Worm (Caenorhabditis elegans) whole organism, late embryonic: ENCODE data around the gene F12A10.6.

Experiments used
- F13H6.1 ChIP-seq: sonication (generic microtip); optimal IDR thresholded peaks from 2 replicates; lab custom pipeline; 2016; ENCODE audit warnings: missing genetic modification characterization, missing compliant biosample characterization
- K02D7.2 ChIP-seq: sonication (generic microtip); optimal IDR thresholded peaks from 2 replicates; lab custom pipeline; 2017; ENCODE audit warnings: mild to moderate bottlenecking, missing genetic modification characterization, missing compliant biosample characterization
- Y22D7AL.16 ChIP-seq: sonication (generic microtip); optimal IDR thresholded peaks from 2 replicates; lab custom pipeline; 2016; ENCODE audit warnings: missing genetic modification characterization, missing compliant biosample characterization
- ama-1 ChIP-seq: fragments of 150-350 bp; optimal IDR thresholded peaks from 2 replicates; lab custom pipeline; 2014
- ceh-14 ChIP-seq: sonication (generic microtip); optimal IDR thresholded peaks from 2 replicates; lab custom pipeline; 2016; ENCODE audit warnings: missing genotype, missing genetic modification characterization, missing compliant biosample characterization
- ceh-19 ChIP-seq: fragments of 200-800 bp; sonication (Bioruptor generic); optimal IDR thresholded peaks from 2 replicates; lab custom pipeline; 2018; ENCODE audit warnings: mild to moderate bottlenecking, missing genetic modification characterization, missing compliant biosample characterization
- ceh-2 ChIP-seq: sonication (generic microtip); optimal IDR thresholded peaks from 2 replicates; lab custom pipeline; 2016; ENCODE audit warnings: missing genotype, missing genetic modification characterization, missing compliant biosample characterization
- ceh-22 ChIP-seq: sonication (generic microtip); optimal IDR thresholded peaks from 2 replicates; lab custom pipeline; 2017; ENCODE audit warnings: missing biosample characterization, missing genetic modification characterization
- ceh-24 ChIP-seq: sonication (generic microtip); optimal IDR thresholded peaks from 2 replicates; lab custom pipeline; 2016; ENCODE audit warnings: mild to moderate bottlenecking, missing genetic modification characterization, missing compliant biosample characterization
- ceh-34 ChIP-seq: sonication (generic microtip); optimal IDR thresholded peaks from 2 replicates; lab custom pipeline; 2016; ENCODE audit warnings: mild to moderate bottlenecking, missing genetic modification characterization, missing compliant biosample characterization
- ceh-45 ChIP-seq: fragments of 200-800 bp; sonication (Bioruptor generic); IDR thresholded peaks from 2 replicates; pipeline ENCODE4 v1.3.6; 2022; ENCODE audit warnings: missing genetic modification reagents, missing genetic modification characterization, missing compliant biosample characterization
- ceh-48 ChIP-seq: sonication (generic microtip); optimal IDR thresholded peaks from 2 replicates; lab custom pipeline; 2016; ENCODE audit warnings: missing genetic modification characterization, inconsistent platforms, missing compliant biosample characterization
- ceh-6 ChIP-seq: fragments of 200-800 bp; sonication (Bioruptor generic); optimal IDR thresholded peaks from 2 replicates; lab custom pipeline; 2018; ENCODE audit warnings: mild to moderate bottlenecking, missing genetic modification characterization, missing compliant biosample characterization
- che-1 ChIP-seq: sonication (generic microtip); optimal IDR thresholded peaks from 2 replicates; lab custom pipeline; 2016; ENCODE audit warnings: mild to moderate bottlenecking, missing genetic modification characterization, missing compliant biosample characterization
- dmd-4 ChIP-seq: sonication (generic microtip); optimal IDR thresholded peaks from 2 replicates; lab custom pipeline; 2016; ENCODE audit warnings: borderline replicate concordance, missing genetic modification characterization, missing compliant biosample characterization
- elt-4 ChIP-seq: sonication (generic microtip); optimal IDR thresholded peaks from 2 replicates; lab custom pipeline; 2016; ENCODE audit warnings: missing genetic modification characterization, missing compliant biosample characterization
- ets-4 ChIP-seq: sonication (generic microtip); optimal IDR thresholded peaks from 2 replicates; lab custom pipeline; 2016; ENCODE audit warnings: missing genetic modification characterization, missing compliant biosample characterization
- fax-1 ChIP-seq: sonication (generic microtip); optimal IDR thresholded peaks from 2 replicates; lab custom pipeline; 2016; ENCODE audit warnings: missing genotype, missing genetic modification characterization, missing compliant biosample characterization
- fkh-6 ChIP-seq: sonication (generic microtip); optimal IDR thresholded peaks from 2 replicates; lab custom pipeline; 2016; ENCODE audit warnings: missing genetic modification characterization, missing compliant biosample characterization
- gmeb-2 ChIP-seq: sonication (generic microtip); optimal IDR thresholded peaks from 2 replicates; lab custom pipeline; 2016; ENCODE audit warnings: missing genetic modification characterization, inconsistent platforms, missing compliant biosample characterization
- hlh-15 ChIP-seq: sonication (generic microtip); optimal IDR thresholded peaks from 2 replicates; lab custom pipeline; 2016; ENCODE audit warnings: missing genetic modification characterization, missing compliant biosample characterization
- hlh-6 ChIP-seq: sonication (generic microtip); optimal IDR thresholded peaks from 2 replicates; lab custom pipeline; 2016; ENCODE audit warnings: missing genotype, missing genetic modification characterization, missing compliant biosample characterization
- hlh-8 ChIP-seq: sonication (generic microtip); optimal IDR thresholded peaks from 2 replicates; lab custom pipeline; 2016; ENCODE audit warnings: missing genotype, missing genetic modification characterization, missing compliant biosample characterization
- lim-6 ChIP-seq: sonication (generic microtip); optimal IDR thresholded peaks from 2 replicates; lab custom pipeline; 2016; ENCODE audit warnings: missing genetic modification characterization, missing compliant biosample characterization
- lin-11 ChIP-seq: fragments of 200-800 bp; sonication (Bioruptor generic); optimal IDR thresholded peaks from 2 replicates; lab custom pipeline; 2018; ENCODE audit warnings: mild to moderate bottlenecking, missing genetic modification characterization, missing compliant biosample characterization
- madf-2 ChIP-seq: sonication (generic microtip); optimal IDR thresholded peaks from 2 replicates; lab custom pipeline; 2017; ENCODE audit warnings: missing genetic modification characterization, missing compliant biosample characterization
- nhr-232 ChIP-seq: sonication (generic microtip); optimal IDR thresholded peaks from 2 replicates; lab custom pipeline; 2016; ENCODE audit warnings: missing genetic modification characterization, missing compliant biosample characterization
- npax-4 ChIP-seq: sonication (generic microtip); optimal IDR thresholded peaks from 2 replicates; lab custom pipeline; 2016; ENCODE audit warnings: missing genetic modification characterization, missing compliant biosample characterization
- odd-2 ChIP-seq: sonication (generic microtip); optimal IDR thresholded peaks from 2 replicates; lab custom pipeline; 2017; ENCODE audit warnings: antibody characterized with exemption, mild to moderate bottlenecking, missing genetic modification characterization, missing compliant biosample characterization
- pat-9 ChIP-seq: fragments of 200-800 bp; sonication (Bioruptor generic); optimal IDR thresholded peaks from 2 replicates; lab custom pipeline; 2018; ENCODE audit warnings: mild to moderate bottlenecking, missing genetic modification characterization, moderate library complexity, missing compliant biosample characterization
- pax-1 ChIP-seq: fragments of 150-350 bp; optimal IDR thresholded peaks from 2 replicates; lab custom pipeline; 2014; ENCODE audit warnings: missing biosample characterization, missing genetic modification characterization
- pha-2 ChIP-seq: sonication (generic microtip); optimal IDR thresholded peaks from 2 replicates; lab custom pipeline; 2017; ENCODE audit warnings: mild to moderate bottlenecking, missing genetic modification characterization, missing compliant biosample characterization
- pha-4 ChIP-seq: fragments of 150-350 bp; optimal IDR thresholded peaks from 2 replicates; lab custom pipeline; 2018; ENCODE audit warnings: missing biosample characterization, missing genetic modification reagents, missing genetic modification characterization
- pqm-1 ChIP-seq: sonication (generic microtip); optimal IDR thresholded peaks from 2 replicates; lab custom pipeline; 2016; ENCODE audit warnings: missing genetic modification characterization, missing compliant biosample characterization
- pros-1 ChIP-seq: fragments of 150-350 bp; optimal IDR thresholded peaks from 2 replicates; lab custom pipeline; 2014; ENCODE audit warnings: missing biosample characterization, missing genetic modification reagents, missing genetic modification characterization
- ref-2 ChIP-seq: sonication (generic microtip); optimal IDR thresholded peaks from 2 replicates; lab custom pipeline; 2016; ENCODE audit warnings: missing genetic modification characterization, missing compliant biosample characterization
- rnt-1 ChIP-seq: sonication (generic microtip); optimal IDR thresholded peaks from 2 replicates; lab custom pipeline; 2016; ENCODE audit warnings: missing genetic modification characterization, missing compliant biosample characterization
- sdc-2 ChIP-seq: sonication (generic microtip); optimal IDR thresholded peaks from 2 replicates; lab custom pipeline; 2016; ENCODE audit warnings: missing genotype, missing genetic modification characterization, missing compliant biosample characterization
- sox-2 ChIP-seq: fragments of 200-800 bp; sonication (Bioruptor generic); IDR thresholded peaks from 2 replicates; pipeline ENCODE4 v1.3.6; 2022; ENCODE audit warnings: missing genetic modification reagents, missing genetic modification characterization, missing compliant biosample characterization
- tbx-2 ChIP-seq: sonication (generic microtip); optimal IDR thresholded peaks from 2 replicates; lab custom pipeline; 2016; ENCODE audit warnings: missing genetic modification characterization, missing compliant biosample characterization
- tbx-7 ChIP-seq: sonication (generic microtip); optimal IDR thresholded peaks from 2 replicates; lab custom pipeline; 2016; ENCODE audit warnings: missing genotype, missing genetic modification characterization, missing compliant biosample characterization
- ttx-3 ChIP-seq: sonication (generic microtip); optimal IDR thresholded peaks from 2 replicates; lab custom pipeline; 2016; ENCODE audit warnings: missing genetic modification reagents, missing genetic modification characterization, missing compliant biosample characterization
- unc-3 ChIP-seq, 2 experiments: fragments of 200-800 bp in 1 of 2; sonication (Bioruptor generic) in 1 of 2; sonication (generic microtip) in 1 of 2; conservative IDR thresholded peaks in 1 of 2; optimal IDR thresholded peaks in 1 of 2; 2 replicates each; pipeline versions ENCODE4 v1.3.6 to Lab custom; 2016 to 2022; ENCODE audit warnings: missing compliant biosample characterization in 2 of 2, missing genetic modification characterization in 2 of 2, missing genetic modification reagents in 1 of 2
- unc-42 ChIP-seq: sonication (generic microtip); optimal IDR thresholded peaks from 2 replicates; lab custom pipeline; 2016; ENCODE audit warnings: missing genotype, missing genetic modification characterization, missing compliant biosample characterization
- unc-55 ChIP-seq: sonication (generic microtip); optimal IDR thresholded peaks from 2 replicates; lab custom pipeline; 2017; ENCODE audit warnings: missing biosample characterization, missing genetic modification reagents, missing genetic modification characterization
- unc-86 ChIP-seq: sonication (generic microtip); optimal IDR thresholded peaks from 2 replicates; lab custom pipeline; 2016; ENCODE audit warnings: missing genetic modification characterization, missing compliant biosample characterization
- zip-5 ChIP-seq: sonication (generic microtip); optimal IDR thresholded peaks from 2 replicates; lab custom pipeline; 2016; ENCODE audit warnings: missing genetic modification characterization, missing compliant biosample characterization
- ztf-16 ChIP-seq: sonication (generic microtip); optimal IDR thresholded peaks from 2 replicates; lab custom pipeline; 2017; ENCODE audit warnings: missing genetic modification characterization, missing compliant biosample characterization

Gene F12A10.6

ce11 chrII:5522637-5523036 lies 28.3 kb upstream of the F12A10.6 start, which contains the start of gene ZK177.11:
TSS of gene ZK177.11 (plus strand) at chrII:5522937.
- TF ChIP-seq madf-2: no peak
- TF ChIP-seq pat-9: no peak
- no peak for TF ChIP-seq pha-2 (tag; lab: Kevin White, UChicago)
- TF ChIP-seq ceh-19 (GFP tag; lab: Kevin White, UChicago): no peak
- TF ChIP-seq unc-55: no peak
- no peak for TF ChIP-seq lin-11 (tag; lab: Kevin White, UChicago)
- TF ChIP-seq ceh-6: no peak

DNA sequence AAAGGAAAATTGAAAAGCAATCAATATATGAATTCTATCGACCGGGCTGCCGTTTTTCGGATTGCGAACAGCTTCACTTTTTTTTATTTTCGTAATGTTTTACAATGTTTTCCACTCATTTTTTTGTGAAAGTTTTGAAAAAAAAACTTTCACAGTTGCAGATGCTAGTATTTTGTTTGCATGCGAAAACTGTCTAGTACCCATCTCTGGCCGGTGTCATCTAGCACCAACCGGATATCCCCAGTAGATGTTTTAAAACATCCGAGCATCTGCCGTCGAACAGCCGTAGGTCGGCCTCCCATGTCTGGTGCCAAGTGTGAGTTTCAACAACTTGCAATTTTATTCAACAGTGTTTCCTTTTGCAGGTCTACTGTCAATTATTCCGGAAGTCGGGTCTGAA lies 27.1 kb upstream of the F12A10.6 start, which contains the start of gene ZK177.12:
TSS of gene ZK177.12 (plus strand) at position 301 of the 400 bp plus-strand sequence.
- TF ChIP-seq pqm-1 (tag; lab: Kevin White, UChicago) (no peak), unc-86 (no peak), ceh-24 (tag; lab: Kevin White, UChicago) (no peak), ceh-34 (tag; lab: Kevin White, UChicago) (no peak), hlh-15 (no peak), nhr-232 (no peak), lim-6 (tag; lab: Kevin White, UChicago) (no peak), lin-11 (tag; lab: Kevin White, UChicago) (no peak), ref-2 (tag; lab: Kevin White, UChicago) (no peak), unc-3 (GFP tag; conservative IDR thresholded peaks at IDR 0.05; lab: Robert Waterston, UW) (no peak), unc-3 (tag; optimal IDR thresholded peaks at IDR 0.05; lab: Kevin White, UChicago) (no peak), fkh-6 (no peak), pros-1 (tag; lab: Kevin White, UChicago) (no peak), sox-2 (GFP tag; lab: Robert Waterston, UW) (no peak), ama-1 (lab: Kevin White, UChicago) (no peak), zip-5 (tag; lab: Kevin White, UChicago) (no peak), unc-42 (tag; lab: Kevin White, UChicago) (no peak)

ce11 chrII:5518910-5519309 lies 24.6 kb upstream of the F12A10.6 start, which contains the start of gene ZK177.2:
TSS of gene ZK177.2 (plus strand) at chrII:5519210.
- TF ChIP-seq ztf-16 (tag; lab: Kevin White, UChicago) (no peak), unc-42 (tag; lab: Kevin White, UChicago) (no peak), pha-4 (tag; lab: Kevin White, UChicago) (no peak), fkh-6 (no peak), ceh-45 (no peak), hlh-6 (no peak), pax-1 (no peak), sdc-2 (no peak), lin-11 (tag; lab: Kevin White, UChicago) (no peak), hlh-8 (tag; lab: Kevin White, UChicago) (no peak), K02D7.2 (tag; lab: Kevin White, UChicago) (no peak), ceh-24 (tag; lab: Kevin White, UChicago) (no peak), tbx-2 (no peak), ceh-2 (tag; lab: Kevin White, UChicago) (no peak), fax-1 (tag; lab: Kevin White, UChicago) (no peak), dmd-4 (tag; lab: Kevin White, UChicago) (no peak), lim-6 (tag; lab: Kevin White, UChicago) (no peak), rnt-1 (tag; lab: Kevin White, UChicago) (no peak), unc-86 (no peak), elt-4 (no peak)

ce11 chrII:5518055-5518454 lies 23.8 kb upstream of the F12A10.6 start:
- TF ChIP-seq tbx-7 (tag; lab: Kevin White, UChicago) (no peak), sox-2 (GFP tag; lab: Robert Waterston, UW) (no peak), lim-6 (tag; lab: Kevin White, UChicago) (no peak), npax-4 (no peak), ceh-48 (tag; lab: Kevin White, UChicago) (no peak), ceh-24 (tag; lab: Kevin White, UChicago) (no peak), Y22D7AL.16 (tag; lab: Kevin White, UChicago) (no peak), ceh-22 (tag; lab: Kevin White, UChicago) (no peak), F13H6.1 (tag; lab: Kevin White, UChicago) (no peak), ets-4 (no peak), che-1 (tag; lab: Kevin White, UChicago) (no peak), hlh-15 (no peak), K02D7.2 (tag; lab: Kevin White, UChicago) (no peak), odd-2 (tag; lab: Kevin White, UChicago) (no peak), ceh-14 (tag; lab: Kevin White, UChicago) (no peak), dmd-4 (tag; lab: Kevin White, UChicago) (no peak), ttx-3 (tag; lab: Kevin White, UChicago) (no peak), unc-3 (GFP tag; conservative IDR thresholded peaks at IDR 0.05; lab: Robert Waterston, UW) (no peak), unc-3 (tag; optimal IDR thresholded peaks at IDR 0.05; lab: Kevin White, UChicago) (no peak), ref-2 (tag; lab: Kevin White, UChicago) (no peak), gmeb-2 (tag; lab: Kevin White, UChicago) (no peak)
